Worm (Caenorhabditis elegans): ENCODE data around the gene B0303.7.

The B0303.7 gene

ce11 chrIII:8688438-8688946, 4.9 kb upstream of the B0303.7 start, which contains the start of gene hadb-1:
Gene hadb-1, minus strand, starts transcription at chrIII:8688488.
- TF ChIP-seq nhr-12 (tag; optimal IDR thresholded peaks at IDR 0.05) = no peak
- TF ChIP-seq lin-14 (GFP tag; optimal IDR thresholded peaks at IDR 0.05) = peak; percentile 81
- TF ChIP-seq nhr-85 (tag) = peak; percentile 49
- TF ChIP-seq elt-3 (tag; optimal IDR thresholded peaks at IDR 0.05) = peak in 1 of 6 experiments; percentile 66
- TF ChIP-seq ets-5 (GFP tag; IDR thresholded peaks at IDR 0.05) = no peak
- no peak for TF ChIP-seq ceh-90 (tag; optimal IDR thresholded peaks at IDR 0.05)
- TF ChIP-seq nhr-20 (tag; optimal IDR thresholded peaks at IDR 0.05) = peak; percentile 54
- TF ChIP-seq snu-23 (GFP tag; optimal IDR thresholded peaks at IDR 0.05) = peak; percentile 34
- peak in 1 of 2 experiments; percentile 1 for TF ChIP-seq mdl-1 (tag; optimal IDR thresholded peaks at IDR 0.05)
- TF ChIP-seq alr-1 (tag; optimal IDR thresholded peaks at IDR 0.05; ENCODE audit: borderline replicate concordance) = no peak
- TF ChIP-seq egl-13 (tag; optimal IDR thresholded peaks at IDR 0.05) = no peak
- TF ChIP-seq lir-3 (tag; optimal IDR thresholded peaks at IDR 0.05; ENCODE audit: poor library complexity) = no peak
- TF ChIP-seq dpl-1 (GFP tag; optimal IDR thresholded peaks at IDR 0.05) = peak in 1 of 3 experiments; percentile 19
- TF ChIP-seq efl-1 (optimal IDR thresholded peaks at IDR 0.05) = no peak
- TF ChIP-seq efl-1 (GFP tag; optimal IDR thresholded peaks at IDR 0.05 in 1 of 2) = peak in 1 of 2 experiments; percentile 53
- peak; percentile 4 for TF ChIP-seq mep-1 (tag; optimal IDR thresholded peaks at IDR 0.05)
- peak; percentile 31 for TF ChIP-seq blmp-1 (tag; optimal IDR thresholded peaks at IDR 0.05)
- peak; percentile 38 for TF ChIP-seq nhr-71 (tag; optimal IDR thresholded peaks at IDR 0.05)
- TF ChIP-seq lin-35 (GFP tag; optimal IDR thresholded peaks at IDR 0.05) = peak in 1 of 2 experiments; percentile 28

- TF ChIP-seq grh-1 (GFP tag; IDR thresholded peaks at IDR 0.05) = no peak
- no peak for TF ChIP-seq pag-3 (tag; optimal IDR thresholded peaks at IDR 0.05; ENCODE audit: borderline replicate concordance, insufficient read depth)
- TF ChIP-seq unc-98 (GFP tag; IDR thresholded peaks at IDR 0.05) = no peak
- no peak for TF ChIP-seq aly-2 (tag; optimal IDR thresholded peaks at IDR 0.05)
Observed at ce11 chrIII:8689143-8689542, 4.3 kb upstream of the B0303.7 start.

- no peak for TF ChIP-seq nhr-84 (tag; optimal IDR thresholded peaks at IDR 0.05)
- peak; percentile 51 for TF ChIP-seq C16A3.4 (tag; optimal IDR thresholded peaks at IDR 0.05)
- no peak for TF ChIP-seq unc-62 (GFP tag; optimal IDR thresholded peaks at IDR 0.05)
- no peak for TF ChIP-seq nhr-76 (tag; optimal IDR thresholded peaks at IDR 0.05)
- peak; percentile 76 for TF ChIP-seq lsy-2 (tag; optimal IDR thresholded peaks at IDR 0.05)
- no peak for TF ChIP-seq lin-39 (tag; optimal IDR thresholded peaks at IDR 0.05)
- peak; percentile 53 for TF ChIP-seq skn-1 (tag; optimal IDR thresholded peaks at IDR 0.05)
- TF ChIP-seq ztf-11 (tag; optimal IDR thresholded peaks at IDR 0.05) = no peak
- peak; percentile 34 for TF ChIP-seq xbp-1 (tag; optimal IDR thresholded peaks at IDR 0.05)
- TF ChIP-seq efl-1 (optimal IDR thresholded peaks at IDR 0.05) = peak; percentile 59 to 64
- peak; percentile 55 to 63 for TF ChIP-seq efl-1 (GFP tag; optimal IDR thresholded peaks at IDR 0.05 in 1 of 2)
- TF ChIP-seq swsn-7 (tag; optimal IDR thresholded peaks at IDR 0.05) = peak; percentile 55
- peak; percentile 46 for TF ChIP-seq nhr-47 (tag; optimal IDR thresholded peaks at IDR 0.05)
- TF ChIP-seq mdl-1 (tag; optimal IDR thresholded peaks at IDR 0.05) = peak in 1 of 2 experiments; percentile 28
- peak; percentile 83 for TF ChIP-seq blmp-1 (tag; optimal IDR thresholded peaks at IDR 0.05)
- no peak for TF ChIP-seq pax-3 (tag; optimal IDR thresholded peaks at IDR 0.05)
- peak; percentile 38 for TF ChIP-seq lin-15B (tag; optimal IDR thresholded peaks at IDR 0.05)
- peak; percentile 51 for TF ChIP-seq fkh-8 (tag; optimal IDR thresholded peaks at IDR 0.05)
- TF ChIP-seq jun-1 (tag; optimal IDR thresholded peaks at IDR 0.05) = no peak
- no peak for TF ChIP-seq unc-98 (GFP tag; IDR thresholded peaks at IDR 0.05)
- TF ChIP-seq elt-3 (tag; optimal IDR thresholded peaks at IDR 0.05) = peak in 1 of 6 experiments; percentile 67
- TF ChIP-seq nhr-71 (tag; optimal IDR thresholded peaks at IDR 0.05) = peak; percentile 72
- TF ChIP-seq ceh-63 (GFP tag; optimal IDR thresholded peaks at IDR 0.05) = no peak
- TF ChIP-seq pag-3 (tag; optimal IDR thresholded peaks at IDR 0.05; ENCODE audit: borderline replicate concordance, insufficient read depth) = peak; percentile 43
- no peak for TF ChIP-seq elt-2 (tag; optimal IDR thresholded peaks at IDR 0.05)
- peak; percentile 38 for TF ChIP-seq lir-3 (tag; optimal IDR thresholded peaks at IDR 0.05; ENCODE audit: poor library complexity)
- TF ChIP-seq lin-13 (GFP tag; optimal IDR thresholded peaks at IDR 0.05) = peak; percentile 29
- TF ChIP-seq fos-1 (tag; optimal IDR thresholded peaks at IDR 0.05) = no peak
- TF ChIP-seq ceh-88 (GFP tag; IDR thresholded peaks at IDR 0.05) = no peak
- TF ChIP-seq ceh-82 (tag; optimal IDR thresholded peaks at IDR 0.05) = peak in 1 of 3 experiments; percentile 33
- peak; percentile 46 for TF ChIP-seq tbx-2 (tag; optimal IDR thresholded peaks at IDR 0.05)
- TF ChIP-seq unc-130 (tag; optimal IDR thresholded peaks at IDR 0.05) = peak; percentile 48
- peak; percentile 68 to 76 for TF ChIP-seq lin-35 (GFP tag; optimal IDR thresholded peaks at IDR 0.05)
- TF ChIP-seq ets-5 (GFP tag; IDR thresholded peaks at IDR 0.05) = no peak
- peak; percentile 20 for TF ChIP-seq nhr-90 (tag; optimal IDR thresholded peaks at IDR 0.05; ENCODE audit: poor library complexity)
Observed at ce11 chrIII:8689655-8690054, 3.8 kb upstream of the B0303.7 start, which contains the start of gene B0303.4. Gene B0303.4, plus strand, starts transcription at chrIII:8689850.
